Fruit fly (Drosophila melanogaster) whole organism, embryonic: ENCODE data around the gene Txl.
A peak's percentile ranks its signal among the peaks of the same experiment; 100 is the strongest.

Experiments used
- Antp ChIP-seq: fragments of 200-800 bp; sonication (Bioruptor generic); optimal IDR thresholded peaks from 3 replicates; lab custom pipeline; 2016; ENCODE audit warnings: missing biosample characterization, missing genetic modification characterization
- CG1024 ChIP-seq: fragments of 200-800 bp; sonication (Bioruptor generic); IDR thresholded peaks from 2 replicates; pipeline ENCODE4 v1.3.6; 2022; ENCODE audit warnings: missing biosample characterization, missing genetic modification characterization
- CG10267 ChIP-seq: fragments of 200-800 bp; sonication (Bioruptor generic); optimal IDR thresholded peaks from 2 replicates; lab custom pipeline; 2018; ENCODE audit warnings: missing biosample characterization, mild to moderate bottlenecking, missing genetic modification characterization, moderate library complexity
- CG11085 ChIP-seq: fragments of 200-800 bp; sonication (Bioruptor generic); IDR thresholded peaks from 2 replicates; pipeline ENCODE4 v1.3.6; 2022; ENCODE audit warnings: missing biosample characterization, missing genetic modification characterization
- CG12391 ChIP-seq: fragments of 200-800 bp; sonication (Bioruptor generic); optimal IDR thresholded peaks from 3 replicates; lab custom pipeline; 2018; ENCODE audit warnings: missing biosample characterization, mild to moderate bottlenecking, missing genetic modification characterization, moderate library complexity
- CG12744 ChIP-seq: fragments of 200-800 bp; sonication (Bioruptor generic); optimal IDR thresholded peaks from 2 replicates; lab custom pipeline; 2016; ENCODE audit warnings: missing biosample characterization, missing genetic modification characterization
- CG14014 ChIP-seq: fragments of 200-800 bp; sonication (Bioruptor generic); IDR thresholded peaks from 2 replicates; pipeline ENCODE4 v1.3.6; 2022; ENCODE audit warnings: missing biosample characterization, missing genetic modification characterization
- CG15269 ChIP-seq: fragments of 200-800 bp; sonication (Bioruptor generic); optimal IDR thresholded peaks from 2 replicates; lab custom pipeline; 2018; ENCODE audit warnings: missing biosample characterization, mild to moderate bottlenecking, missing genetic modification characterization, moderate library complexity
- CG18619 ChIP-seq: fragments of 200-800 bp; sonication (Bioruptor generic); optimal IDR thresholded peaks from 3 replicates; lab custom pipeline; 2017; ENCODE audit warnings: missing biosample characterization, mild to moderate bottlenecking, missing genetic modification characterization
- CG2712 ChIP-seq: fragments of 200-800 bp; optimal IDR thresholded peaks from 3 replicates; lab custom pipeline; 2019; ENCODE audit warnings: missing biosample characterization, mild to moderate bottlenecking, missing genetic modification characterization, moderate library complexity
- CG30431 ChIP-seq: fragments of 200-800 bp; sonication (Bioruptor generic); optimal IDR thresholded peaks from 2 replicates; lab custom pipeline; 2017; ENCODE audit warnings: missing biosample characterization, missing genetic modification characterization
- CG32767 ChIP-seq: fragments of 200-800 bp; sonication (Bioruptor generic); IDR thresholded peaks from 2 replicates; pipeline ENCODE4 v1.3.6; 2022; ENCODE audit warnings: missing biosample characterization, missing genetic modification characterization
- CG33213 ChIP-seq: fragments of 200-800 bp; sonication (Bioruptor generic); optimal IDR thresholded peaks from 3 replicates; lab custom pipeline; 2016; ENCODE audit warnings: missing biosample characterization, missing genetic modification characterization
- CG34224 ChIP-seq: fragments of 200-800 bp; sonication (Bioruptor generic); IDR thresholded peaks from 3 replicates; pipeline ENCODE4 v1.3.6; 2022; ENCODE audit warnings: missing biosample characterization, missing genetic modification characterization; ENCODE audit not compliant: partially characterized antibody
- CG34376 ChIP-seq: fragments of 200-800 bp; sonication (Bioruptor generic); optimal IDR thresholded peaks from 2 replicates; lab custom pipeline; 2018; ENCODE audit warnings: missing biosample characterization, mild to moderate bottlenecking, missing genetic modification characterization
- CG43689 ChIP-seq: fragments of 200-800 bp; sonication (Bioruptor generic); IDR thresholded peaks from 2 replicates; pipeline ENCODE4 v1.3.6; 2022; ENCODE audit warnings: missing biosample characterization, missing genetic modification characterization
- CG7963 ChIP-seq: fragments of 200-800 bp; sonication (Bioruptor generic); IDR thresholded peaks from 3 replicates; pipeline ENCODE4 v1.3.6; 2022; ENCODE audit warnings: missing biosample characterization, missing genetic modification characterization; ENCODE audit not compliant: partially characterized antibody
- CG8089 ChIP-seq: fragments of 200-800 bp; sonication (Bioruptor generic); optimal IDR thresholded peaks from 3 replicates; lab custom pipeline; 2016; ENCODE audit warnings: missing biosample characterization, missing genetic modification characterization
- CG8765 ChIP-seq: fragments of 200-800 bp; sonication (Bioruptor generic); IDR thresholded peaks from 2 replicates; pipeline ENCODE4 v1.3.6; 2022; ENCODE audit warnings: missing biosample characterization, missing genetic modification characterization
- CG9215 ChIP-seq: fragments of 200-800 bp; sonication (Bioruptor generic); IDR thresholded peaks from 2 replicates; pipeline ENCODE4 v1.3.6; 2022; ENCODE audit warnings: missing biosample characterization, missing genetic modification characterization
- CG9797 ChIP-seq: fragments of 200-800 bp; sonication (Bioruptor generic); optimal IDR thresholded peaks from 3 replicates; lab custom pipeline; 2018; ENCODE audit warnings: missing biosample characterization, mild to moderate bottlenecking, missing genetic modification characterization
- CG9817 ChIP-seq: fragments of 200-800 bp; sonication (Bioruptor generic); optimal IDR thresholded peaks from 2 replicates; lab custom pipeline; 2018; ENCODE audit warnings: missing biosample characterization, mild to moderate bottlenecking, missing genetic modification characterization, moderate library complexity
- ERR ChIP-seq: fragments of 200-800 bp; sonication (Bioruptor generic); optimal IDR thresholded peaks from 2 replicates; lab custom pipeline; 2016; ENCODE audit warnings: missing biosample characterization, missing genetic modification characterization
- Eip74EF ChIP-seq, 2 experiments: fragments of 200-800 bp in 1 of 2; fragments of >200 bp in 1 of 2; sonication (Bioruptor generic) in 1 of 2; optimal IDR thresholded peaks; 2 replicates each; lab custom pipeline; 2017 to 2019; ENCODE audit warnings: missing biosample characterization in 2 of 2, missing genetic modification characterization in 2 of 2, mild to moderate bottlenecking in 1 of 2, moderate library complexity in 1 of 2
- Elba2 ChIP-seq: fragments of 200-800 bp; sonication (Bioruptor generic); optimal IDR thresholded peaks from 3 replicates; lab custom pipeline; 2016; ENCODE audit warnings: missing biosample characterization, missing genetic modification characterization
- Fer3 ChIP-seq: fragments of 200-800 bp; sonication (Bioruptor generic); optimal IDR thresholded peaks from 2 replicates; lab custom pipeline; 2018; ENCODE audit warnings: missing biosample characterization, mild to moderate bottlenecking, missing genetic modification characterization, moderate library complexity
- HLH54F ChIP-seq: fragments of 200-800 bp; sonication (Bioruptor generic); optimal IDR thresholded peaks from 3 replicates; lab custom pipeline; 2016; ENCODE audit warnings: missing biosample characterization, missing genetic modification characterization
- Hr3 ChIP-seq: fragments of 200-800 bp; sonication (Bioruptor generic); optimal IDR thresholded peaks from 3 replicates; lab custom pipeline; 2016; ENCODE audit warnings: missing biosample characterization, missing genetic modification characterization
- Kr ChIP-seq: fragments of 200-800 bp; sonication (Bioruptor generic); optimal IDR thresholded peaks from 2 replicates; lab custom pipeline; 2017; ENCODE audit warnings: missing biosample characterization, mild to moderate bottlenecking, missing genetic modification characterization
- MESR4 ChIP-seq: fragments of 200-800 bp; sonication (Bioruptor generic); optimal IDR thresholded peaks from 2 replicates; lab custom pipeline; 2018; ENCODE audit warnings: missing biosample characterization, mild to moderate bottlenecking, missing genetic modification characterization, moderate library complexity
- Max ChIP-seq: fragments of 200-800 bp; sonication (Bioruptor generic); optimal IDR thresholded peaks from 2 replicates; lab custom pipeline; 2016; ENCODE audit warnings: missing biosample characterization, mild to moderate bottlenecking, missing genetic modification characterization
- Mrtf ChIP-seq: fragments of 200-800 bp; sonication (Bioruptor generic); IDR thresholded peaks from 3 replicates; pipeline ENCODE4 v1.3.6; 2022; ENCODE audit warnings: missing biosample characterization, missing genetic modification characterization
- Oaz ChIP-seq: fragments of 200-800 bp; sonication (Bioruptor generic); IDR thresholded peaks from 2 replicates; pipeline ENCODE4 v1.3.6; 2022; ENCODE audit warnings: missing biosample characterization, missing genetic modification characterization
- Tbp ChIP-seq: fragments of >200 bp; optimal IDR thresholded peaks from 2 replicates; lab custom pipeline; 2018; ENCODE audit warnings: missing biosample characterization, missing genetic modification characterization
- Usf ChIP-seq: fragments of 200-800 bp; sonication (Bioruptor generic); optimal IDR thresholded peaks from 2 replicates; lab custom pipeline; 2017; ENCODE audit warnings: missing genotype, missing biosample characterization, missing genetic modification characterization
- ac ChIP-seq: fragments of 200-800 bp; sonication (Bioruptor generic); optimal IDR thresholded peaks from 3 replicates; lab custom pipeline; 2017; ENCODE audit warnings: missing biosample characterization, mild to moderate bottlenecking, missing genetic modification characterization
- ap ChIP-seq: fragments of 200-800 bp; sonication (Bioruptor generic); IDR thresholded peaks from 2 replicates; pipeline ENCODE4 v1.3.6; 2022; ENCODE audit warnings: missing biosample characterization, missing genetic modification characterization
- caup ChIP-seq: fragments of 200-800 bp; sonication (Bioruptor generic); optimal IDR thresholded peaks from 3 replicates; lab custom pipeline; 2017; ENCODE audit warnings: missing biosample characterization, mild to moderate bottlenecking, missing genetic modification characterization, moderate library complexity; ENCODE audit not compliant: severe bottlenecking
- croc ChIP-seq: fragments of 200-800 bp; sonication (Bioruptor generic); conservative IDR thresholded peaks from 3 replicates; pipeline ENCODE4 v1.3.6; 2022; ENCODE audit warnings: missing biosample characterization, missing genetic modification characterization
- crp ChIP-seq, 2 experiments: fragments of 200-800 bp; sonication (Bioruptor generic); optimal IDR thresholded peaks; 2 replicates in 1 of 2; 3 replicates in 1 of 2; lab custom pipeline; 2017; ENCODE audit warnings: missing biosample characterization in 2 of 2, missing genetic modification characterization in 2 of 2, mild to moderate bottlenecking in 1 of 2, moderate library complexity in 1 of 2
- exex ChIP-seq: fragments of 200-800 bp; sonication (Bioruptor generic); optimal IDR thresholded peaks from 4 replicates; lab custom pipeline; 2018; ENCODE audit warnings: missing biosample characterization, mild to moderate bottlenecking, missing genetic modification characterization, moderate library complexity
- gce ChIP-seq: fragments of 200-800 bp; sonication (Bioruptor generic); IDR thresholded peaks from 3 replicates; pipeline ENCODE4 v1.3.6; 2022; ENCODE audit warnings: missing biosample characterization, missing genetic modification characterization
- gem ChIP-seq: fragments of 200-800 bp; sonication (Bioruptor generic); optimal IDR thresholded peaks from 2 replicates; lab custom pipeline; 2019; ENCODE audit warnings: missing biosample characterization, mild to moderate bottlenecking, missing genetic modification characterization, moderate library complexity
- hbn ChIP-seq: fragments of 200-800 bp; sonication (Bioruptor generic); IDR thresholded peaks from 2 replicates; pipeline ENCODE4 v1.3.6; 2022; ENCODE audit warnings: missing biosample characterization, missing genetic modification characterization; ENCODE audit not compliant: partially characterized antibody
- ken ChIP-seq: fragments of 200-800 bp; sonication (Bioruptor generic); IDR thresholded peaks from 3 replicates; pipeline ENCODE4 v1.3.6; 2022; ENCODE audit warnings: missing biosample characterization, missing genetic modification characterization
- lab ChIP-seq: fragments of 200-800 bp; sonication (Bioruptor generic); optimal IDR thresholded peaks from 3 replicates; lab custom pipeline; 2017; ENCODE audit warnings: missing biosample characterization, missing genetic modification characterization, mild to moderate bottlenecking, moderate library complexity, missing genetic modification reagents
- pfk ChIP-seq: fragments of 200-800 bp; sonication (Bioruptor generic); optimal IDR thresholded peaks from 2 replicates; lab custom pipeline; 2018; ENCODE audit warnings: missing biosample characterization, mild to moderate bottlenecking, missing genetic modification characterization, moderate library complexity
- tgo ChIP-seq: fragments of 200-800 bp; sonication (Bioruptor generic); IDR thresholded peaks from 3 replicates; pipeline ENCODE4 v1.3.6; 2022; ENCODE audit warnings: missing biosample characterization, missing genetic modification characterization
- ttk ChIP-seq: fragments of 200-800 bp; sonication (Bioruptor generic); IDR thresholded peaks from 2 replicates; pipeline ENCODE4 v2.1.2; 2022; ENCODE audit warnings: missing biosample characterization, missing genetic modification characterization

The Txl gene

DNA sequence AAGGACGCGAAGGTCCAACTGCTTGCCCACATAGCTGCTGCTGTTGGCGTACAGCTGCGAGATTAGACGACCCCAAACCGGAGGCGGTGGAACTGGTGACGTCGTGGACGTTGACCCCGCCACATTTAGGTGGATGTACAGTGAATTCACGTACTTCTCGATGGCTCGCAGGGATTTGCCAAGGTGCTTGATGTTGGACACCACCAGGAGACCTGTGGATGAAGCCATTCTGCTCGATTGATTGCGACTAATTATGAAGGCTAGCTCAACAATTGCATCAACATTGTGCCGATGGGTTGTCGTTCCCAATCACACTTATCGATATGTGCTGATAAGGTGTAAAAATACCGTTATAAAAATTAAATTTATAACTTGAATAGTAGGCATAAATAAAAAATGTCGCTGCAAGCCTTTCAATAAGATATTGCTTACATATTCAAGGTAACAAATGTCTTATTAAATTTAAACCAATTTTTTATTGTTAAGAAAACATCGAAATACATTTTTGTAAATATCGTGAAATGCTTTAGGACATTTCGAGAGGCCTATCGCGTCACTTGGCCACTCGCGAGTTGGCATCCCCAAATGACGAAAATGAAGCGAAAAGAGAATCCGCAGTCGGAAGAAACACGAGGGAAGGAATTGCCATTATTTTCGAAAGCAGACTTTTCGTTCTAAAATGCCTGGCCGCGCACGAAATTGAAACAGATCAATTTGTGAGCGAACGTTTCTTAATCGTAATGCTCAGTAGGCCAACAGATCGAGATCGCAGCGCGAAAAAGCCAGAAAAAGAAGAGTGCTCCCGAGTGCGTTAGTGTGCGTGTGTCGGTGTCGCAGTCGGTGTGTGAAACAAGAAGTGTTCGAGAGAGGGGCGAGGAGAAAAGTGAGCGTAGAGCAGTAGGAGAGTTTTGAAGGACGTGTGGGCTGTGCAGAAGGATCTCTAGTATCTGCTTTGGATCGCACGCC, 3.2 kb downstream of the Txl start, which contains the start of the genes Ppat-Dpck and scny (continued):
- TF ChIP-seq caup (GFP tag; lab: Kevin White, UChicago), result no peak
- TF ChIP-seq crp (GFP tag; optimal IDR thresholded peaks at IDR 0.05; lab: Kevin White, UChicago), result no peak
- no peak for TF ChIP-seq Tbp (GFP tag; lab: Kevin White, UChicago)
- TF ChIP-seq Kr (GFP tag; lab: Kevin White, UChicago), result no peak
- no peak for TF ChIP-seq Elba2 (GFP tag; lab: Kevin White, UChicago)
- TF ChIP-seq CG32767, result no peak
- no peak for TF ChIP-seq Fer3
- no peak for TF ChIP-seq CG30431 (GFP tag; lab: Kevin White, UChicago)
- TF ChIP-seq CG34224 (GFP tag; lab: Robert Waterston, UW), result peak; percentile 94
- TF ChIP-seq croc (GFP tag; lab: Robert Waterston, UW), result no peak
- TF ChIP-seq CG8765 (GFP tag; lab: Robert Waterston, UW), result no peak
- no peak for TF ChIP-seq ERR (GFP tag; lab: Kevin White, UChicago)
- TF ChIP-seq ken (GFP tag; lab: Robert Waterston, UW), result no peak
- no peak for TF ChIP-seq ttk (GFP tag; lab: Robert Waterston, UW)
- TF ChIP-seq CG33213 (GFP tag; lab: Kevin White, UChicago), result peak; percentile 19
- peak; percentile 34 for TF ChIP-seq CG12391
- peak; percentile 71; the same call in 2 of the 3 replicates for TF ChIP-seq CG7963 (GFP tag; lab: Robert Waterston, UW)
- TF ChIP-seq CG18619 (GFP tag; lab: Kevin White, UChicago), result no peak
- no peak for TF ChIP-seq Oaz (GFP tag; lab: Robert Waterston, UW)
- TF ChIP-seq Max, result peak; percentile 57
- TF ChIP-seq Hr3 (GFP tag; lab: Kevin White, UChicago), result no peak
- TF ChIP-seq CG15269 (tag; lab: Kevin White, UChicago), result no peak
- TF ChIP-seq Mrtf (GFP tag; lab: Robert Waterston, UW), result no peak
- TF ChIP-seq Usf (GFP tag; lab: Kevin White, UChicago), result no peak
- TF ChIP-seq Eip74EF (GFP tag; optimal IDR thresholded peaks at IDR 0.05; lab: Kevin White, UChicago), result no peak
- no peak for TF ChIP-seq ac
- TF ChIP-seq CG34376 (GFP tag; lab: Kevin White, UChicago), result peak; percentile 6
- no peak for TF ChIP-seq tgo (GFP tag; lab: Robert Waterston, UW)
- no peak for TF ChIP-seq gem (tag; lab: Kevin White, UChicago)
- TF ChIP-seq gce (GFP tag; lab: Robert Waterston, UW), result no peak
- TF ChIP-seq HLH54F (GFP tag; lab: Kevin White, UChicago), result no peak
- TF ChIP-seq ap, result no peak
- TF ChIP-seq CG43689 (GFP tag; lab: Robert Waterston, UW), result no peak
- no peak for TF ChIP-seq pfk (GFP tag; lab: Kevin White, UChicago)
- TF ChIP-seq hbn, result peak; percentile 90
- no peak for TF ChIP-seq exex (tag; lab: Kevin White, UChicago)
- TF ChIP-seq Antp (GFP tag; lab: Kevin White, UChicago), result no peak
- peak; percentile 83 for TF ChIP-seq CG9797 (GFP tag; lab: Kevin White, UChicago)
- no peak for TF ChIP-seq CG9817 (tag; lab: Kevin White, UChicago)
- no peak for TF ChIP-seq CG12744 (GFP tag; lab: Kevin White, UChicago)
- no peak for TF ChIP-seq CG1024
- TF ChIP-seq CG9215 (GFP tag; lab: Robert Waterston, UW), result no peak
- peak; percentile 50 for TF ChIP-seq CG2712 (tag; lab: Kevin White, UChicago)
- TF ChIP-seq CG10267, result peak; percentile 70
- TF ChIP-seq CG14014 (GFP tag; lab: Robert Waterston, UW), result no peak
- TF ChIP-seq MESR4 (GFP tag; lab: Kevin White, UChicago), result peak; percentile 91
- no peak for TF ChIP-seq CG8089 (GFP tag; lab: Kevin White, UChicago)
- no peak for TF ChIP-seq CG11085 (GFP tag; lab: Robert Waterston, UW)
- no peak for TF ChIP-seq lab
